Worm (Caenorhabditis elegans) whole organism, early embryonic: ENCODE data around the gene gst-17.

Source experiments
- aly-1 ChIP-seq: sonication (generic microtip); optimal IDR thresholded peaks from 2 replicates; lab custom pipeline; 2016; ENCODE audit warnings: missing genetic modification characterization, missing compliant biosample characterization
- ama-1 ChIP-seq: fragments of 150-350 bp; optimal IDR thresholded peaks from 2 replicates; lab custom pipeline; 2014
- ceh-36 ChIP-seq: sonication (generic microtip); optimal IDR thresholded peaks from 2 replicates; lab custom pipeline; 2016; ENCODE audit warnings: missing genetic modification characterization, inconsistent platforms, missing compliant biosample characterization
- hmg-4 ChIP-seq: fragments of 200-800 bp; sonication (Bioruptor generic); optimal IDR thresholded peaks from 2 replicates; lab custom pipeline; 2018; ENCODE audit warnings: mild to moderate bottlenecking, missing genetic modification characterization, missing compliant biosample characterization
- sea-1 ChIP-seq: fragments of 200-800 bp; sonication (Bioruptor generic); conservative IDR thresholded peaks from 2 replicates; pipeline ENCODE4 v1.3.6; 2022; ENCODE audit warnings: missing genetic modification characterization, missing compliant biosample characterization
- tbx-37 ChIP-seq: fragments of 200-800 bp; sonication (Bioruptor generic); conservative IDR thresholded peaks from 2 replicates; pipeline ENCODE4 v1.3.6; 2022; ENCODE audit warnings: missing genetic modification reagents, missing genetic modification characterization, missing compliant biosample characterization

DNA sequence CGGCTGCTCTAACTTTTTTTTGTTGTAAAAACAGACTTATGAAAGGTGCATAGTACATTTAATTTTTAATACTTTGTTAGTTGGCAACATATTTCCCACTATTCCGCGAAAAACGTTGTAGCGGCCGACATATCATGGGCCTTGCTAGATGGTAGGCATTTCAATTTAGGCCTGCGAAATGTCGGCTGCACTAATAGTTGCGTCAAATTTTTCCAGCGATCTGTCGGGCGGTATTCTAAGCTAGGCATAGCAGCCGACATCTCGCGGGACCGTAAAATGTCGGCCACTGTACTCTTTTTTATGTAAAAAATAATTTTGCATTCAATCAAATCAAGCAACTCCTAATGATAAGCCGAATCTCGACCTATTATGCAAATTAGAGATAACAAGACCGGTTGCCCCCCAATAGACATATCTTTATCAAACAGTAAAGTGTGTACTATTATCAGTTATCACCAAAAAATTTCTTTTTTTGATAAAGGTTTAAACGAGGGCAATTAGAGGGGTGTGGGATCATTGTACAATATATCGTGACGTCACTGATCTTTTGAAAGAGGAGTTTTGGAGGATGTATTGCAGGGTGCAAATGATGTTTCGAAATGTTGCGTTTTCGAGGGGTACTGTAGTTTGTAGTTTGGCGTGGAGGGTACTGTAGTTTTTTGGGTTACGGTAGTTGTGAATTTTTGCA, 34.5 kb upstream of the gst-17 start:
- TF ChIP-seq ceh-36 = no peak
- TF ChIP-seq sea-1 (GFP tag; lab: Robert Waterston, UW) = no peak
- TF ChIP-seq ama-1 (lab: Kevin White, UChicago) = no peak
- TF ChIP-seq tbx-37 (GFP tag; lab: Robert Waterston, UW) = no peak
- TF ChIP-seq hmg-4 (GFP tag; lab: Kevin White, UChicago) = no peak
- no peak for TF ChIP-seq aly-1 (tag; lab: Kevin White, UChicago)
